Worm (Caenorhabditis elegans) whole organism, early embryonic: Measurements from ENCODE around the gene ZK470.1.

Source experiments
- B0310.2 ChIP-seq: sonication (generic microtip); optimal IDR thresholded peaks from 2 replicates; lab custom pipeline; 2016; ENCODE audit warnings: mild to moderate bottlenecking, missing genetic modification characterization, missing compliant biosample characterization
- F13C5.2 ChIP-seq: sonication (generic microtip); optimal IDR thresholded peaks from 2 replicates; lab custom pipeline; 2017; ENCODE audit warnings: mild to moderate bottlenecking, missing genetic modification characterization, inconsistent platforms, missing compliant biosample characterization
- aly-1 ChIP-seq: sonication (generic microtip); optimal IDR thresholded peaks from 2 replicates; lab custom pipeline; 2016; ENCODE audit warnings: missing genetic modification characterization, missing compliant biosample characterization
- ama-1 ChIP-seq: fragments of 150-350 bp; optimal IDR thresholded peaks from 2 replicates; lab custom pipeline; 2014
- ceh-13 ChIP-seq: fragments of 200-800 bp; sonication (Bioruptor generic); optimal IDR thresholded peaks from 2 replicates; lab custom pipeline; 2018; ENCODE audit warnings: mild to moderate bottlenecking, missing genetic modification characterization, missing compliant biosample characterization
- ceh-36 ChIP-seq: sonication (generic microtip); optimal IDR thresholded peaks from 2 replicates; lab custom pipeline; 2016; ENCODE audit warnings: missing genetic modification characterization, inconsistent platforms, missing compliant biosample characterization
- ets-7 ChIP-seq: sonication (generic microtip); optimal IDR thresholded peaks from 2 replicates; lab custom pipeline; 2016; ENCODE audit warnings: missing genotype, missing genetic modification characterization, missing compliant biosample characterization
- flt-1 ChIP-seq: fragments of 200-800 bp; sonication (Bioruptor generic); IDR thresholded peaks from 2 replicates; pipeline ENCODE4 v1.3.6; 2022; ENCODE audit warnings: missing genetic modification characterization, missing compliant biosample characterization
- hmbx-1 ChIP-seq: sonication (generic microtip); optimal IDR thresholded peaks from 2 replicates; lab custom pipeline; 2016; ENCODE audit warnings: mild to moderate bottlenecking, missing genetic modification characterization, missing compliant biosample characterization
- hmg-4 ChIP-seq: fragments of 200-800 bp; sonication (Bioruptor generic); optimal IDR thresholded peaks from 2 replicates; lab custom pipeline; 2018; ENCODE audit warnings: mild to moderate bottlenecking, missing genetic modification characterization, missing compliant biosample characterization
- hnd-1 ChIP-seq: sonication (generic microtip); optimal IDR thresholded peaks from 2 replicates; lab custom pipeline; 2016; ENCODE audit warnings: missing genetic modification characterization, missing compliant biosample characterization
- pes-1 ChIP-seq: fragments of 200-800 bp; sonication (Bioruptor generic); IDR thresholded peaks from 2 replicates; pipeline ENCODE4 v1.3.6; 2022; ENCODE audit warnings: missing genetic modification reagents, missing genetic modification characterization, missing compliant biosample characterization
- scrt-1 ChIP-seq: fragments of 200-800 bp; sonication (Bioruptor generic); IDR thresholded peaks from 2 replicates; pipeline ENCODE4 v1.3.6; 2022; ENCODE audit warnings: missing genetic modification characterization, missing compliant biosample characterization
- sea-1 ChIP-seq: fragments of 200-800 bp; sonication (Bioruptor generic); conservative IDR thresholded peaks from 2 replicates; pipeline ENCODE4 v1.3.6; 2022; ENCODE audit warnings: missing genetic modification characterization, missing compliant biosample characterization
- tbx-11 ChIP-seq: fragments of 200-800 bp; sonication (Bioruptor generic); IDR thresholded peaks from 2 replicates; pipeline ENCODE4 v1.3.6; 2022; ENCODE audit warnings: missing genetic modification characterization, missing compliant biosample characterization
- tbx-37 ChIP-seq: fragments of 200-800 bp; sonication (Bioruptor generic); conservative IDR thresholded peaks from 2 replicates; pipeline ENCODE4 v1.3.6; 2022; ENCODE audit warnings: missing genetic modification reagents, missing genetic modification characterization, missing compliant biosample characterization
- tra-4 ChIP-seq: sonication (generic microtip); optimal IDR thresholded peaks from 2 replicates; lab custom pipeline; 2017; ENCODE audit warnings: missing genetic modification characterization, missing compliant biosample characterization

ZK470.1 gene

DNA sequence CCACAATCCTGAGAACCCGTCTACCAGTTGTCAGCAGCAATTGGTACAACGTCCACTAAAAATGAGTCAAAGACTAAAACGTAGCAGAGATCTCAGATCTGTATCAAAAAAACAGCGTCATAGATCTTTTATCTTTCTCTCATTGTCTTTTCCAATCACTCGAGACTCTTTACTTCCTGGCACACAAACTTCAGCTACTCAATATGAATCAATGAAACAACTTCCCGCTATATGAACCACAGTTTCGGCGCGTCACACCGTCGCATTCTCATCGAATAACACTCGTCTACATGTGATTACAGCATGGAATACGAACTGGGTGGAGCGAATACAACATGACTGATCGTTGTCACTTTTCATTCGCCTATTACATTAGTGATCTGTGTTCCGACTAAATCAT lies 31.2 kb upstream of the ZK470.1 start:
- TF ChIP-seq sea-1 (GFP tag; lab: Robert Waterston, UW), result no peak
- no peak for TF ChIP-seq tbx-11 (GFP tag; lab: Robert Waterston, UW)
- TF ChIP-seq pes-1, result no peak
- no peak for TF ChIP-seq hmbx-1
- TF ChIP-seq tra-4 (tag; lab: Kevin White, UChicago), result no peak
- no peak for TF ChIP-seq B0310.2
- TF ChIP-seq ceh-36 (tag; lab: Kevin White, UChicago), result no peak
- TF ChIP-seq ceh-13 (GFP tag; lab: Kevin White, UChicago), result no peak
- TF ChIP-seq tbx-37 (GFP tag; lab: Robert Waterston, UW), result no peak
- TF ChIP-seq ets-7, result no peak
- TF ChIP-seq ama-1 (lab: Kevin White, UChicago), result no peak
- TF ChIP-seq flt-1 (GFP tag; lab: Robert Waterston, UW), result no peak

DNA sequence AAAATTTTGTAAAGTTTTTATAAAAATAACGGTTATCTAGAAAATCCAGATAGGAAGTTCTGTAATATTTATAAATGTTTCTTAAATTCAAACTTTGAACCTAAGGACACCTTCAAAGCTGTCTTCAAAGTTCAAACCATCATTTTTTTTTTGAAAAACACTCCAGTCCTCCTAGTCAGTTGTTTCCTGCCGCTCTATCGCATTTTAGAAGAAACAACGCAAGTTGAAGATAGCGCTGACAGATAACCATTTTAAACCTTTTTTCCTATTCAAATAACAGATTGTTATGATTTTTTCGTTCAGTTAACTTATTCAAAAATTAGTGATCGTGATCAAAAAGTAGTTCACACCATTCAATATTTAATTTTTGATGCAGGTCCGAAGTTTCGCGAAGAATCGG lies 30.1 kb upstream of the ZK470.1 start:
- no peak for TF ChIP-seq ets-7
- no peak for TF ChIP-seq scrt-1 (GFP tag; lab: Robert Waterston, UW)
- no peak for TF ChIP-seq B0310.2
- TF ChIP-seq flt-1 (GFP tag; lab: Robert Waterston, UW), result no peak
- TF ChIP-seq hnd-1, result no peak
- no peak for TF ChIP-seq ceh-13 (GFP tag; lab: Kevin White, UChicago)
- no peak for TF ChIP-seq ceh-36 (tag; lab: Kevin White, UChicago)
- no peak for TF ChIP-seq tbx-37 (GFP tag; lab: Robert Waterston, UW)
- no peak for TF ChIP-seq F13C5.2 (tag; lab: Kevin White, UChicago)
- TF ChIP-seq hmbx-1, result no peak
- TF ChIP-seq tra-4 (tag; lab: Kevin White, UChicago), result no peak

DNA sequence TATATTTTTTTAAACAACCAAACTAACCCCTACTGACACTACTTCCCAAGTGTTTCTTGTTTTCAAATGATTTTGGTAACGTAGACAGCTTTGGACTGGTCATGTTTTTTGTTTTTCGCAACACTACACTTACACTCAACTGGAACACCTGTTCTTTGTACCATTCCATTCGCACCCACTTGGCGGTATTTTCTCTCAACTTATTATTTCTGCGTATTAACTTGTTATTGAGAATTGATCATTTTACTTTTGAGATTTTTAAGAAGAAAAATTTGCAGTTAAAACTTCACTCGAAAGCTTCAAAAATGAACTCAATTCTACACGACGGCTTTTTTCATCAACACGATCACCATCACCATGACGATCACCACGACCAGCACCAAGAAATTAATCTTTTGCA lies 28.6 kb upstream of the ZK470.1 start, which contains the start of gene ZK470.2:
Gene ZK470.2, plus strand, starts transcription at position 301 of the 400 bp plus-strand sequence.
- TF ChIP-seq B0310.2 (no peak), F13C5.2 (tag; lab: Kevin White, UChicago) (no peak), pes-1 (no peak), flt-1 (GFP tag; lab: Robert Waterston, UW) (no peak), tbx-11 (GFP tag; lab: Robert Waterston, UW) (no peak), ets-7 (no peak), ceh-13 (GFP tag; lab: Kevin White, UChicago) (no peak), tra-4 (tag; lab: Kevin White, UChicago) (no peak), scrt-1 (GFP tag; lab: Robert Waterston, UW) (no peak), tbx-37 (GFP tag; lab: Robert Waterston, UW) (no peak), ama-1 (lab: Kevin White, UChicago) (no peak), hmg-4 (no peak), ceh-36 (tag; lab: Kevin White, UChicago) (no peak), aly-1 (tag; lab: Kevin White, UChicago) (no peak), hmbx-1 (no peak), hnd-1 (no peak)

DNA sequence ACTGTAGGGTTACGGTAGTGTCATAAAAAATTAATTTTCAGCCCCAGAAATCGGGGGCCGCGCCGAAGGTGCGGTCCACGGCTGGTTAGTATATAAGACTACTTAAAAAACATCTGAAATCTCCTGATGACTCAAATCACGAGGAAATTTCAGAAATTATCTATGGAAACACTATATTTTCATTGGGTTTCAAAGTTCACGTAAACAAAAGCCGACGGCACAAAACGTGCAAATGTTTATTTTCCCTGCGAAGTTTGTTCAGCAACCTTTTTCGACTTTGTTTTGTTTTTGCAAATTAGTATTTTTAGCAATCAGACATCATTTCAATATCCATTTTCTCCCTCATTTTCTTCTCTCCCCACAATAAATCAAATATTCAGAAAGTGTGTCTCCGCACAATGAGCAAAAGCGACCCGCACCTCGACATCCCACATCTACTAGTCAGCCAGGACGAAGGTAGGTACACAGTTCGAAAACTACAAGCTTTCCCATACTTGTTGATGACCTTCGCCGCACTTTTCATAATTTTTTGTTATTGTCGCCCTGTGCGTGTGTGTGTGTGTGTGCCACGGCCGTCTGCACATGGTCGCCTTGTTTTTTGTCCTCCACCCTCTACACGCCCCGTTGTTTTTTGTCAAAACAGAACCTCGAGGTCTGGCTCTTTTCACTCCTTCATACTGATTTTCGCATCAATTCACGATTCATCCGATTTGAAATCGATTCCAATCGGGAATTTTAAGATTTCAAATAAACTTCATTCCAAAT lies 26.8 kb upstream of the ZK470.1 start:
- TF ChIP-seq hmg-4 (no peak), B0310.2 (no peak), hnd-1 (no peak), scrt-1 (GFP tag; lab: Robert Waterston, UW) (no peak), tra-4 (tag; lab: Kevin White, UChicago) (no peak), aly-1 (tag; lab: Kevin White, UChicago) (no peak), tbx-37 (GFP tag; lab: Robert Waterston, UW) (no peak), ceh-13 (GFP tag; lab: Kevin White, UChicago) (no peak), flt-1 (GFP tag; lab: Robert Waterston, UW) (no peak), ama-1 (lab: Kevin White, UChicago) (no peak), ceh-36 (tag; lab: Kevin White, UChicago) (no peak)

DNA sequence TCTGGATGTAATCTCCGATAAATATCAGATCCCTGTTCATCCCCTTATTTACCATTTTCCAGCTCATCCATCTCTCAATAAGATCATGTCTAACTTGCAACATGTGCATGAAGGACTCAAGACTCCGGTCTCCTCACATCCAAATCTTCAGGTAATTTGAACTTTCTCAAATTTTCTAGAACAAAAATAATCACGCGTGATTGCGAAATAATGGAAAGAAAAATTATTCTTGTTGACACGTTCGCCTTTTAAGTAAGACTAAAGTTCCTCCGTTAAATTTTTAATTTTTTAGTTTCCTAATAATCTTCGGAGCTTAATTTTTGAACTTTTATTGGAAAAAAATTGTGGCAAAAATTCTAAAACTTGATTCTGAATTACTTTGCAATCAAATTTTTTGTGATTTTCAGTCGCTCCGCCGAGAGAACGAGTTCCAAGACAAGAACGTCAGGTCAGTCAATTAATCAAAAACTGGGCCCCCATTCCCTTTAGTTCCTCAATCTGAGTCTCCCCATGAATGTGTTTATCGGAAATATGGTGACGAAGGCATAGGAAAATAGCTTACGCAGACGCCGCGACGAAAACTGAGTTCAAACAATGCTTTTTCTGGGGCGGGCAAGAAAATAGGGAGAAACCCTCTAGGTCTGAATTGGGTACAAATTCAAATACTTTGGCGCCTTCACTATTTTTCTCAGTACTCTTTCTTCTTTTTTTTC lies 25.9 kb upstream of the ZK470.1 start:
- TF ChIP-seq F13C5.2 (tag; lab: Kevin White, UChicago), result no peak
- no peak for TF ChIP-seq tbx-37 (GFP tag; lab: Robert Waterston, UW)
- no peak for TF ChIP-seq ama-1 (lab: Kevin White, UChicago)
- TF ChIP-seq hmg-4, result no peak
- no peak for TF ChIP-seq pes-1
- no peak for TF ChIP-seq aly-1 (tag; lab: Kevin White, UChicago)
- TF ChIP-seq flt-1 (GFP tag; lab: Robert Waterston, UW), result no peak
- no peak for TF ChIP-seq sea-1 (GFP tag; lab: Robert Waterston, UW)
- no peak for TF ChIP-seq tra-4 (tag; lab: Kevin White, UChicago)
- TF ChIP-seq scrt-1 (GFP tag; lab: Robert Waterston, UW), result no peak
- TF ChIP-seq ets-7, result no peak
- TF ChIP-seq ceh-36 (tag; lab: Kevin White, UChicago), result no peak
- TF ChIP-seq tbx-11 (GFP tag; lab: Robert Waterston, UW), result no peak
- TF ChIP-seq hnd-1, result no peak
- TF ChIP-seq hmbx-1, result no peak

DNA sequence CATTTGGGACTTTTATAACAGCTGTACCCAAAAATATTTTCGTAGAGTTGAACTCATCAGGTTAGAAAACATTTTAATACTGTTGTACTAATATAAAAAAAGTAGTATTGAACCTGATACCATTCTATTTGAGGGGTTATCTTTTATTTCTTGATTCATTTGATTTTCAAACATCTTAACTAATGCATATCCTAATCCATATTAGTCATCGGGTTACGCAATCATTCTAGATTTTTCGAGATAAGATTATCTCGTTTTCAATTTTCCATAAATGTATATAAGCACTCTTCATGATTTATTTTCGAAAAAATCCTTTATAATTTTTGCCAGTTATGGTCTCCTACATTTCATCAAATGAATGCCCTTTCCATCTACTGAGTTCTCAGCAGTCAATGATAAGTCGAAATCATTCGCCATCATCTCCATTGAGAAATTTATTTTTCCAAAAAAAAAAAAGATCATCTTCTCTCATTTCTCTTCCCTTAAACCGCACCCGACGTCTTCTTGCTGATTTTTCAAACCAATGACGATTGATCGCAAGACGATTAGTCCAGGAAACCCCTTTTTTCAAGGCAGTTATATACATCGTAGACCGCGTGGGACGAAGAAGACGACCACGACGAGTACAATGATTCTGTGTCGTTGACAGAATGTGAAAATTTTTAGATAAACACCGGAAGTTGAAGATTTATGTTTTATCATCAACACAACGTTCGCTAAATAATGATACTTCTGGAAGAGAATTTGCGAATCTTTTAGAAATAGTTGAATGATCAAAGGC lies 24.9 kb upstream of the ZK470.1 start:
- no peak for TF ChIP-seq sea-1 (GFP tag; lab: Robert Waterston, UW)
- no peak for TF ChIP-seq flt-1 (GFP tag; lab: Robert Waterston, UW)
- TF ChIP-seq aly-1 (tag; lab: Kevin White, UChicago), result no peak
- TF ChIP-seq ets-7, result no peak
- no peak for TF ChIP-seq ceh-13 (GFP tag; lab: Kevin White, UChicago)
- TF ChIP-seq ceh-36 (tag; lab: Kevin White, UChicago), result no peak
- TF ChIP-seq scrt-1 (GFP tag; lab: Robert Waterston, UW), result no peak
- no peak for TF ChIP-seq B0310.2
- no peak for TF ChIP-seq tra-4 (tag; lab: Kevin White, UChicago)
- no peak for TF ChIP-seq F13C5.2 (tag; lab: Kevin White, UChicago)
- no peak for TF ChIP-seq hmbx-1
- TF ChIP-seq hnd-1, result no peak
- no peak for TF ChIP-seq pes-1
- TF ChIP-seq tbx-11 (GFP tag; lab: Robert Waterston, UW), result no peak
- no peak for TF ChIP-seq ama-1 (lab: Kevin White, UChicago)
- no peak for TF ChIP-seq hmg-4
